Worm (Caenorhabditis elegans) whole organism, L1 larva: ENCODE data around the gene srw-76.
A peak's percentile ranks its signal among the peaks of the same experiment; 100 is the strongest.

Experiments
- aly-2 ChIP-seq: fragments of 150-350 bp; optimal IDR thresholded peaks from 2 replicates; lab custom pipeline; 2014; ENCODE audit warnings: missing biosample characterization, missing genetic modification characterization
- ama-1 ChIP-seq: fragments of 150-350 bp; optimal IDR thresholded peaks from 2 replicates; lab custom pipeline; 2014
- ces-1 ChIP-seq: fragments of 150-350 bp; optimal IDR thresholded peaks from 2 replicates; lab custom pipeline; 2014; ENCODE audit warnings: missing biosample characterization, missing genetic modification reagents, missing genetic modification characterization
- mep-1 ChIP-seq: fragments of 150-350 bp; optimal IDR thresholded peaks from 2 replicates; lab custom pipeline; 2014; ENCODE audit warnings: missing biosample characterization, missing genetic modification characterization
- ztf-4 ChIP-seq: fragments of 150-350 bp; optimal IDR thresholded peaks from 2 replicates; lab custom pipeline; 2014; ENCODE audit warnings: missing biosample characterization, missing genetic modification characterization

DNA sequence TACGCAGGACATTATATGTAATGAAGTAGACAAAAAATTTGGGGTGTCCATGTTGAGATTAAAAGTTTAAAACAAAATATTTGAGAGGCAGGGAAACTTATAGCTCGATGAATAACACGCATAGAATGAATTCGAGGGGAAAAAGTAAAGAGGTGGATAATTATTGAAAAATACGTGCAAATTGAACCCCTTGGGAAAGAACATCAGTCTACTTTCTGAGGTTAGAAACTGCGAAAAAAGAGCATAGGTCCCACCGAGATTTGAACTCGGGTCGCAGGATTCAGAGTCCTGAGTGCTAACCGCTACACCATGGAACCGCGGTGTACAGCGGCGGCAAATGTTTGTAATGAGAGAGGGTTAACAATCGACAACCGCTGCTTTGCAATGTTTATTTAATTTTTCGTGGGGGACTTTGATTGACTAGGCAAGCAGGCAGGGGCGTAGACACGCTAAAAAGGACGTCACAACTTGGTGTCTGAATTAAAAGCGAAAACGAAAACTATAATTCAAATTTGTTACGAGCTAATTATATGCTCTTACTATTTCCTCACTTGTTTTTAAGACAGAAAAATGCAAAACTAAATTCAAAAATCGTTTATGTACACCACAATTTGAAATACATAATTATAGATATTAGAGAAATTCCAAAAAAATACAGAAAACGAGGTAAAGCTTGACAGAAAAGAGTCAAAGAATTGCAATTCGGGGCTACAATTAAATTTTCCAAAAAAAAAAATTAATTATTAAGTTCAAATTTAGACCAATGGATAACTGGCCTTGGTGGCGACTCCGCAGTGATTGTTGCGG lies 45.9 kb downstream of the srw-76 start, which contains the start of gene srh-269:
- peak; percentile 75 for TF ChIP-seq ztf-4 (tag; lab: Kevin White, UChicago)
- TF ChIP-seq ces-1 (GFP tag; lab: Kevin White, UChicago): no peak
- no peak for TF ChIP-seq mep-1
- no peak for TF ChIP-seq aly-2 (tag; lab: Kevin White, UChicago)
- peak; percentile 87 for TF ChIP-seq ama-1
